Worm (Caenorhabditis elegans) whole organism, L1 larva: ENCODE results near the gene plrg-1.

Experiments used
- C16A3.4 ChIP-seq: fragments of 150-350 bp; optimal IDR thresholded peaks from 2 replicates; lab custom pipeline; 2014; ENCODE audit warnings: missing biosample characterization, missing genetic modification characterization
- aha-1 ChIP-seq: fragments of 150-350 bp; optimal IDR thresholded peaks from 2 replicates; lab custom pipeline; 2014; ENCODE audit warnings: missing biosample characterization, missing genetic modification characterization
- alr-1 ChIP-seq: fragments of 200-800 bp; sonication (Bioruptor generic); optimal IDR thresholded peaks from 2 replicates; lab custom pipeline; 2018; ENCODE audit warnings: borderline replicate concordance, mild to moderate bottlenecking, missing genetic modification characterization, missing compliant biosample characterization
- ama-1 ChIP-seq: fragments of 150-350 bp; optimal IDR thresholded peaks from 2 replicates; lab custom pipeline; 2014
- blmp-1 ChIP-seq: fragments of 150-350 bp; optimal IDR thresholded peaks from 2 replicates; lab custom pipeline; 2014; ENCODE audit warnings: missing biosample characterization, missing genetic modification characterization
- ceh-8 ChIP-seq: fragments of 200-800 bp; sonication (Bioruptor generic); optimal IDR thresholded peaks from 2 replicates; lab custom pipeline; 2018; ENCODE audit warnings: mild to moderate bottlenecking, missing genetic modification characterization, moderate library complexity, missing compliant biosample characterization
- ceh-88 ChIP-seq: fragments of 200-800 bp; sonication (Bioruptor generic); IDR thresholded peaks from 2 replicates; pipeline ENCODE4 v1.3.6; 2022; ENCODE audit warnings: missing genetic modification characterization, missing compliant biosample characterization
- ces-1 ChIP-seq: fragments of 150-350 bp; optimal IDR thresholded peaks from 2 replicates; lab custom pipeline; 2014; ENCODE audit warnings: missing biosample characterization, missing genetic modification reagents, missing genetic modification characterization
- dpl-1 ChIP-seq, 3 experiments: fragments of 150-350 bp in 2 of 3; sonication (generic microtip) in 1 of 3; optimal IDR thresholded peaks; 2 replicates each; lab custom pipeline; 2014 to 2017; ENCODE audit warnings: missing biosample characterization in 3 of 3, missing genetic modification characterization in 3 of 3, missing genetic modification reagents in 3 of 3
- dsc-1 ChIP-seq: sonication (generic microtip); optimal IDR thresholded peaks from 2 replicates; lab custom pipeline; 2016; ENCODE audit warnings: mild to moderate bottlenecking, missing genetic modification characterization, missing compliant biosample characterization
- efl-1 ChIP-seq, 4 experiments: fragments of 150-350 bp; optimal IDR thresholded peaks in 3 of 4; peaks in 1 of 4; 1 replicate in 1 of 4; 2 replicates in 3 of 4; lab custom pipeline; 2014; ENCODE audit warnings: missing biosample characterization in 2 of 4, missing genetic modification characterization in 2 of 4, missing genetic modification reagents in 2 of 4
- efl-3 ChIP-seq: fragments of 200-800 bp; sonication (Bioruptor generic); optimal IDR thresholded peaks from 2 replicates; lab custom pipeline; 2018; ENCODE audit warnings: mild to moderate bottlenecking, missing genetic modification characterization, missing compliant biosample characterization
- egl-13 ChIP-seq: sonication (generic microtip); optimal IDR thresholded peaks from 2 replicates; lab custom pipeline; 2016; ENCODE audit warnings: missing genotype, missing genetic modification reagents, missing genetic modification characterization, missing compliant biosample characterization
- egl-27 ChIP-seq, 2 experiments: fragments of 150-350 bp in 1 of 2; sonication (generic microtip); optimal IDR thresholded peaks; 3 replicates each; lab custom pipeline; 2017 to 2018; ENCODE audit warnings: missing biosample characterization in 2 of 2, missing genetic modification characterization in 2 of 2, missing genetic modification reagents in 2 of 2
- elt-3 ChIP-seq, 6 experiments: fragments of 150-350 bp in 1 of 6; sonication (generic microtip); optimal IDR thresholded peaks; 2 replicates each; lab custom pipeline; 2017 to 2018; ENCODE audit warnings: missing biosample characterization in 6 of 6, missing genetic modification characterization in 6 of 6, inconsistent platforms in 1 of 6
- fkh-10 ChIP-seq: sonication (generic microtip); optimal IDR thresholded peaks from 2 replicates; lab custom pipeline; 2017; ENCODE audit warnings: missing biosample characterization, missing genetic modification reagents, missing genetic modification characterization
- hlh-17 ChIP-seq: fragments of 200-800 bp; sonication (Bioruptor generic); optimal IDR thresholded peaks from 2 replicates; lab custom pipeline; 2018; ENCODE audit warnings: missing genetic modification characterization, mild to moderate bottlenecking, missing compliant biosample characterization, moderate library complexity, borderline replicate concordance
- hpl-2 ChIP-seq: fragments of 150-350 bp; optimal IDR thresholded peaks from 2 replicates; lab custom pipeline; 2014; ENCODE audit warnings: missing biosample characterization, missing genetic modification reagents, missing genetic modification characterization
- irx-1 ChIP-seq: sonication (generic microtip); optimal IDR thresholded peaks from 2 replicates; lab custom pipeline; 2016; ENCODE audit warnings: missing genetic modification characterization, missing compliant biosample characterization
- isw-1 ChIP-seq: fragments of 200-800 bp; sonication (Bioruptor generic); IDR thresholded peaks from 2 replicates; pipeline ENCODE4 v1.3.6; 2022; ENCODE audit warnings: missing genetic modification characterization, missing compliant biosample characterization
- lin-14 ChIP-seq: fragments of 200-800 bp; sonication (Bioruptor generic); optimal IDR thresholded peaks from 2 replicates; lab custom pipeline; 2018; ENCODE audit warnings: mild to moderate bottlenecking, missing genetic modification characterization, moderate library complexity, missing compliant biosample characterization
- lin-15B ChIP-seq: fragments of 150-350 bp; sonication (generic microtip); optimal IDR thresholded peaks from 3 replicates; lab custom pipeline; 2014; ENCODE audit warnings: missing biosample characterization, missing genetic modification characterization
- lin-35 ChIP-seq, 2 experiments: fragments of 150-350 bp; optimal IDR thresholded peaks; 2 replicates each; lab custom pipeline; 2014; ENCODE audit warnings: missing biosample characterization in 2 of 2, missing genetic modification characterization in 2 of 2, missing genetic modification reagents in 2 of 2
- lsy-2 ChIP-seq, 2 experiments: fragments of 150-350 bp; optimal IDR thresholded peaks; 2 replicates each; lab custom pipeline; 2014; ENCODE audit warnings: missing biosample characterization in 2 of 2, missing genetic modification characterization in 2 of 2
- mab-9 ChIP-seq: fragments of 200-800 bp; sonication (Bioruptor generic); IDR thresholded peaks from 2 replicates; pipeline ENCODE4 v1.3.6; 2022; ENCODE audit warnings: missing genetic modification reagents, missing genetic modification characterization, missing compliant biosample characterization
- mdl-1 ChIP-seq, 2 experiments: fragments of 150-350 bp; optimal IDR thresholded peaks; 2 replicates each; lab custom pipeline; 2014 to 2017; ENCODE audit warnings: missing biosample characterization in 2 of 2, missing genetic modification characterization in 2 of 2, inconsistent platforms in 1 of 2
- mef-2 ChIP-seq: fragments of 150-350 bp; optimal IDR thresholded peaks from 2 replicates; lab custom pipeline; 2014; ENCODE audit warnings: missing biosample characterization, missing genetic modification characterization
- nhr-11 ChIP-seq: fragments of 150-350 bp; optimal IDR thresholded peaks from 2 replicates; lab custom pipeline; 2014; ENCODE audit warnings: missing biosample characterization, missing genetic modification characterization
- nhr-19 ChIP-seq: fragments of 200-800 bp; sonication (Bioruptor generic); conservative IDR thresholded peaks from 2 replicates; pipeline ENCODE4 v1.3.6; 2022; ENCODE audit warnings: missing genetic modification characterization, missing compliant biosample characterization
- nhr-20 ChIP-seq: sonication (generic microtip); optimal IDR thresholded peaks from 2 replicates; lab custom pipeline; 2016; ENCODE audit warnings: mild to moderate bottlenecking, missing genetic modification characterization, missing compliant biosample characterization
- nhr-71 ChIP-seq: sonication (generic microtip); optimal IDR thresholded peaks from 2 replicates; lab custom pipeline; 2016; ENCODE audit warnings: mild to moderate bottlenecking, missing genetic modification characterization, moderate library complexity, missing compliant biosample characterization
- nhr-84 ChIP-seq: sonication (generic microtip); optimal IDR thresholded peaks from 2 replicates; lab custom pipeline; 2017; ENCODE audit warnings: missing biosample characterization, missing genetic modification characterization
- nhr-85 ChIP-seq: sonication (generic microtip); peaks from one replicate; lab custom pipeline; 2016; ENCODE audit warnings: missing genetic modification characterization, inconsistent platforms, missing compliant biosample characterization
- nhr-90 ChIP-seq: sonication (generic microtip); optimal IDR thresholded peaks from 2 replicates; lab custom pipeline; 2016; ENCODE audit warnings: mild to moderate bottlenecking, missing genetic modification characterization, missing compliant biosample characterization; ENCODE audit not compliant: poor library complexity
- skn-1 ChIP-seq: fragments of 150-350 bp; optimal IDR thresholded peaks from 2 replicates; lab custom pipeline; 2014; ENCODE audit warnings: missing biosample characterization, missing genetic modification characterization
- snu-23 ChIP-seq: sonication (generic microtip); optimal IDR thresholded peaks from 2 replicates; lab custom pipeline; 2016; ENCODE audit warnings: missing genetic modification characterization, missing compliant biosample characterization
- tlp-1 ChIP-seq: fragments of 150-350 bp; optimal IDR thresholded peaks from 2 replicates; lab custom pipeline; 2014; ENCODE audit warnings: missing biosample characterization, missing genetic modification characterization
- unc-130 ChIP-seq: fragments of 150-350 bp; optimal IDR thresholded peaks from 2 replicates; lab custom pipeline; 2017; ENCODE audit warnings: missing biosample characterization, missing genetic modification characterization, inconsistent platforms
- unc-62 ChIP-seq: fragments of 150-350 bp; optimal IDR thresholded peaks from 2 replicates; lab custom pipeline; 2014; ENCODE audit warnings: missing biosample characterization, missing genetic modification reagents, missing genetic modification characterization
- unc-98 ChIP-seq: fragments of 200-800 bp; sonication (Bioruptor generic); IDR thresholded peaks from 2 replicates; pipeline ENCODE4 v1.3.6; 2022; ENCODE audit warnings: missing genetic modification characterization, missing compliant biosample characterization
- xbp-1 ChIP-seq: sonication (generic microtip); optimal IDR thresholded peaks from 2 replicates; lab custom pipeline; 2016; ENCODE audit warnings: missing genetic modification characterization, missing compliant biosample characterization

Gene plrg-1

ce11 chrV:10816831-10817230 lies 9.1 kb upstream of the plrg-1 start:
- no peak for TF ChIP-seq nhr-19
- TF ChIP-seq lin-14 (GFP tag; lab: Kevin White, UChicago): peak; percentile 15
- TF ChIP-seq mef-2: no peak
- TF ChIP-seq fkh-10 (GFP tag; lab: Kevin White, UChicago): peak; percentile 30
- TF ChIP-seq efl-3: no peak

ce11 chrV:10814333-10814732 lies 6.6 kb upstream of the plrg-1 start:
- TF ChIP-seq alr-1 (tag; lab: Kevin White, UChicago) (no peak), unc-98 (GFP tag; lab: Robert Waterston, UW) (no peak), dpl-1 (GFP tag; optimal IDR thresholded peaks at IDR 0.05; lab: Kevin White, UChicago) (no peak), ces-1 (GFP tag; lab: Kevin White, UChicago) (no peak), aha-1 (tag; lab: Kevin White, UChicago) (no peak), tlp-1 (tag; lab: Kevin White, UChicago) (no peak), lin-35 (GFP tag; optimal IDR thresholded peaks at IDR 0.05; lab: Kevin White, UChicago) (no peak), egl-27 (tag; optimal IDR thresholded peaks at IDR 0.05; lab: Kevin White, UChicago) (no peak), ceh-8 (GFP tag; lab: Kevin White, UChicago) (no peak), hlh-17 (GFP tag; lab: Kevin White, UChicago) (no peak), dsc-1 (tag; lab: Kevin White, UChicago) (no peak), egl-13 (tag; lab: Kevin White, UChicago) (no peak), nhr-90 (tag; lab: Kevin White, UChicago) (no peak), nhr-11 (no peak), lsy-2 (tag; optimal IDR thresholded peaks at IDR 0.05; lab: Kevin White, UChicago) (no peak), nhr-84 (tag; lab: Kevin White, UChicago) (no peak), xbp-1 (tag; lab: Kevin White, UChicago) (no peak), ceh-88 (no peak), fkh-10 (GFP tag; lab: Kevin White, UChicago) (no peak)
- TF ChIP-seq, all 84 proteins: peak for 0

ce11 chrV:10813425-10814156 lies 5.9 kb upstream of the plrg-1 start, which contains the start of the genes C29A12.1 and lig-1:
TSS of gene C29A12.1 (minus strand) at chrV:10813487.
TSS of gene lig-1 (plus strand) at chrV:10814106.
- TF ChIP-seq lin-15B (tag; lab: Kevin White, UChicago): peak; percentile 42
- TF ChIP-seq dpl-1 (GFP tag; optimal IDR thresholded peaks at IDR 0.05; lab: Kevin White, UChicago): peak; percentile 56 to 78 (median 73)
- peak; percentile 22 for TF ChIP-seq nhr-71
- no peak for TF ChIP-seq isw-1 (GFP tag; lab: Robert Waterston, UW)
- TF ChIP-seq lsy-2 (tag; optimal IDR thresholded peaks at IDR 0.05; lab: Kevin White, UChicago): peak in 1 of 2 experiments; percentile 53
- peak; percentile 16 for TF ChIP-seq xbp-1 (tag; lab: Kevin White, UChicago)
- TF ChIP-seq efl-1 (optimal IDR thresholded peaks at IDR 0.05; lab: Kevin White, UChicago): peak; percentile 26 to 73
- peak; percentile 79 to 97 for TF ChIP-seq efl-1 (GFP tag; optimal IDR thresholded peaks at IDR 0.05 in 1 of 2; lab: Kevin White, UChicago)
- TF ChIP-seq mdl-1 (tag; optimal IDR thresholded peaks at IDR 0.05; lab: Kevin White, UChicago): peak in 1 of 2 experiments; percentile 46
- no peak for TF ChIP-seq hpl-2 (GFP tag; lab: Kevin White, UChicago)
- no peak for TF ChIP-seq nhr-85
- TF ChIP-seq unc-62 (GFP tag; lab: Kevin White, UChicago): no peak
- TF ChIP-seq lin-14 (GFP tag; lab: Kevin White, UChicago): peak; percentile 46
- peak; percentile 17 for TF ChIP-seq snu-23
- peak; percentile 45 to 88 for TF ChIP-seq lin-35 (GFP tag; optimal IDR thresholded peaks at IDR 0.05; lab: Kevin White, UChicago)
- TF ChIP-seq C16A3.4 (tag; lab: Kevin White, UChicago): peak; percentile 42
- no peak for TF ChIP-seq mab-9 (GFP tag; lab: Robert Waterston, UW)
- no peak for TF ChIP-seq ama-1 (lab: Kevin White, UChicago)
- peak; percentile 3 for TF ChIP-seq nhr-20 (tag; lab: Kevin White, UChicago)
- peak; percentile 57 for TF ChIP-seq blmp-1
- peak; percentile 30 for TF ChIP-seq skn-1
- TF ChIP-seq irx-1 (tag; lab: Kevin White, UChicago): no peak
- peak in 1 of 6 experiments; percentile 22 for TF ChIP-seq elt-3 (tag; optimal IDR thresholded peaks at IDR 0.05; lab: Kevin White, UChicago)
- peak; percentile 19 for TF ChIP-seq unc-130 (tag; lab: Kevin White, UChicago)
